Fruit fly (Drosophila melanogaster): ENCODE results near the gene CG4686.

The CG4686 gene

dm6 chr3R:19830973-19831372 lies 33.3 kb upstream of the CG4686 start (continued):
- TF ChIP-seq nom (GFP tag; optimal IDR thresholded peaks at IDR 0.05) (no peak), CG11398 (GFP tag; optimal IDR thresholded peaks at IDR 0.05) (no peak), Blimp-1 (GFP tag; optimal IDR thresholded peaks at IDR 0.05) (peak; percentile 58), schlank (tag; optimal IDR thresholded peaks at IDR 0.05) (peak; percentile 1), Dip3 (GFP tag; optimal IDR thresholded peaks at IDR 0.05) (peak; percentile 29), CG7556 (GFP tag; optimal IDR thresholded peaks at IDR 0.05) (peak; percentile 77), CG2129 (GFP tag; IDR thresholded peaks at IDR 0.05; ENCODE audit: partially characterized antibody) (no peak), CG6813 (GFP tag; optimal IDR thresholded peaks at IDR 0.05) (peak; percentile 18), CG17829 (tag; optimal IDR thresholded peaks at IDR 0.05) (peak; percentile 56), Trl (optimal IDR thresholded peaks at IDR 0.05) (no peak), Trl (GFP tag; optimal IDR thresholded peaks at IDR 0.05) (peak; percentile 36), CG3847 (GFP tag; IDR thresholded peaks at IDR 0.05) (peak; percentile 46; the same call in 1 of the 2 replicates), CG14710 (tag; optimal IDR thresholded peaks at IDR 0.05) (no peak), CG34376 (GFP tag; optimal IDR thresholded peaks at IDR 0.05) (no peak), pros (GFP tag; optimal IDR thresholded peaks at IDR 0.05) (peak; percentile 52), Spps (tag; optimal IDR thresholded peaks at IDR 0.05) (no peak), CG2889 (GFP tag; IDR thresholded peaks at IDR 0.05) (peak; percentile 54; the same call in 1 of the 3 replicates), wdn (GFP tag; IDR thresholded peaks at IDR 0.05) (peak; percentile 57; the same call in 1 of the 2 replicates), ro (GFP tag; IDR thresholded peaks at IDR 0.05) (no peak), CG7963 (GFP tag; IDR thresholded peaks at IDR 0.05; ENCODE audit: partially characterized antibody) (no peak), Taf1 (GFP tag; IDR thresholded peaks at IDR 0.05) (peak; percentile 34; the same call in 1 of the 2 replicates), CG11696 (GFP tag; IDR thresholded peaks at IDR 0.05) (0 out of 2 replicates have a peak, but pooled peaks have one; percentile 37), CG11695 (GFP tag; IDR thresholded peaks at IDR 0.05) (peak; percentile 69; the same call in 1 of the 3 replicates), chn (GFP tag; optimal IDR thresholded peaks at IDR 0.05) (no peak), HmgZ (tag; optimal IDR thresholded peaks at IDR 0.05) (no peak), CG6765 (GFP tag; optimal IDR thresholded peaks at IDR 0.05) (no peak), CG10959 (GFP tag; IDR thresholded peaks at IDR 0.05) (no peak), Elba2 (GFP tag; optimal IDR thresholded peaks at IDR 0.05) (no peak), Ssrp (tag; optimal IDR thresholded peaks at IDR 0.05) (peak; percentile 50), pb (GFP tag; optimal IDR thresholded peaks at IDR 0.05) (peak; percentile 18), CG10543 (GFP tag; optimal IDR thresholded peaks at IDR 0.05) (no peak), NC2α (GFP tag; optimal IDR thresholded peaks at IDR 0.05) (no peak), D (optimal IDR thresholded peaks at IDR 0.05) (no peak), D (GFP tag; optimal IDR thresholded peaks at IDR 0.05) (peak; percentile 24), CG2120 (GFP tag; optimal IDR thresholded peaks at IDR 0.05) (peak; percentile 63), Bteb2 (GFP tag; optimal IDR thresholded peaks at IDR 0.05) (peak; percentile 41), CG30403 (GFP tag; optimal IDR thresholded peaks at IDR 0.05) (peak; percentile 78), exex (tag; optimal IDR thresholded peaks at IDR 0.05) (no peak), stc (GFP tag; IDR thresholded peaks at IDR 0.05) (peak; percentile 80)

- TF ChIP-seq luna (GFP tag; optimal IDR thresholded peaks at IDR 0.05): no peak
- TF ChIP-seq Drgx (GFP tag; IDR thresholded peaks at IDR 0.05): peak; percentile 73
These were observed 30.8 kb upstream of the CG4686 start for dm6 chr3R:19833546-19833945.

All from whole organism, embryonic.